Fruit fly (Drosophila melanogaster) whole organism, embryonic: ENCODE results near the gene MAPk-Ak2.

Source experiments
- ATbp ChIP-seq: fragments of 200-800 bp; sonication (Bioruptor generic); optimal IDR thresholded peaks from 2 replicates; lab custom pipeline; 2017; ENCODE audit warnings: missing biosample characterization, mild to moderate bottlenecking, missing genetic modification characterization, missing genetic modification reagents
- Antp ChIP-seq: fragments of 200-800 bp; sonication (Bioruptor generic); optimal IDR thresholded peaks from 3 replicates; lab custom pipeline; 2016; ENCODE audit warnings: missing biosample characterization, missing genetic modification characterization
- Atf6 ChIP-seq: fragments of 200-800 bp; sonication (Bioruptor generic); IDR thresholded peaks from 2 replicates; pipeline ENCODE4 v1.3.6; 2022; ENCODE audit warnings: missing biosample characterization, missing genetic modification characterization
- Bgb ChIP-seq: fragments of 200-800 bp; sonication (Bioruptor generic); IDR thresholded peaks from 2 replicates; pipeline ENCODE4 v1.3.6; 2022; ENCODE audit warnings: missing biosample characterization, missing genetic modification characterization; ENCODE audit not compliant: partially characterized antibody
- CG10209 ChIP-seq: fragments of 200-800 bp; sonication (Bioruptor generic); optimal IDR thresholded peaks from 3 replicates; lab custom pipeline; 2017; ENCODE audit warnings: missing biosample characterization, mild to moderate bottlenecking, missing genetic modification characterization, missing genetic modification reagents
- CG10654 ChIP-seq: fragments of 200-800 bp; sonication (Bioruptor generic); optimal IDR thresholded peaks from 2 replicates; lab custom pipeline; 2016; ENCODE audit warnings: missing biosample characterization, missing genetic modification characterization
- CG11695 ChIP-seq: fragments of 200-800 bp; sonication (Bioruptor generic); IDR thresholded peaks from 3 replicates; pipeline ENCODE4 v1.3.6; 2022; ENCODE audit warnings: missing biosample characterization, missing genetic modification characterization
- CG12391 ChIP-seq: fragments of 200-800 bp; sonication (Bioruptor generic); optimal IDR thresholded peaks from 3 replicates; lab custom pipeline; 2018; ENCODE audit warnings: missing biosample characterization, mild to moderate bottlenecking, missing genetic modification characterization, moderate library complexity
- CG12659 ChIP-seq: fragments of 200-800 bp; sonication (Bioruptor generic); optimal IDR thresholded peaks from 3 replicates; lab custom pipeline; 2017; ENCODE audit warnings: mild to moderate bottlenecking, missing biosample characterization, missing genetic modification reagents, missing genetic modification characterization
- CG15073 ChIP-seq: fragments of 200-800 bp; sonication (Bioruptor generic); optimal IDR thresholded peaks from 2 replicates; lab custom pipeline; 2016; ENCODE audit warnings: missing biosample characterization, missing genetic modification characterization
- CG1603 ChIP-seq: fragments of 200-800 bp; sonication (Bioruptor generic); optimal IDR thresholded peaks from 2 replicates; lab custom pipeline; 2019; ENCODE audit warnings: missing biosample characterization, mild to moderate bottlenecking, missing genetic modification characterization, moderate library complexity
- CG17361 ChIP-seq: fragments of 200-800 bp; sonication (Bioruptor generic); IDR thresholded peaks from 3 replicates; pipeline ENCODE4 v1.3.6; 2022; ENCODE audit warnings: missing biosample characterization, missing genetic modification characterization
- CG30431 ChIP-seq: fragments of 200-800 bp; sonication (Bioruptor generic); optimal IDR thresholded peaks from 2 replicates; lab custom pipeline; 2017; ENCODE audit warnings: missing biosample characterization, missing genetic modification characterization
- CG3407 ChIP-seq: fragments of 200-800 bp; sonication (Bioruptor generic); optimal IDR thresholded peaks from 2 replicates; lab custom pipeline; 2018; ENCODE audit warnings: missing biosample characterization, mild to moderate bottlenecking, missing genetic modification characterization
- CG4424 ChIP-seq: fragments of 200-800 bp; sonication (Bioruptor generic); optimal IDR thresholded peaks from 3 replicates; lab custom pipeline; 2016; ENCODE audit warnings: missing biosample characterization, missing genetic modification characterization
- CG5245 ChIP-seq: fragments of 200-800 bp; sonication (Bioruptor generic); optimal IDR thresholded peaks from 3 replicates; lab custom pipeline; 2016; ENCODE audit warnings: missing biosample characterization, missing genetic modification characterization
- CG6765 ChIP-seq: fragments of 200-800 bp; sonication (Bioruptor generic); optimal IDR thresholded peaks from 3 replicates; lab custom pipeline; 2017; ENCODE audit warnings: missing biosample characterization, mild to moderate bottlenecking, missing genetic modification characterization
- CG7556 ChIP-seq: fragments of 200-800 bp; sonication (Bioruptor generic); optimal IDR thresholded peaks from 2 replicates; lab custom pipeline; 2017; ENCODE audit warnings: missing biosample characterization, mild to moderate bottlenecking, missing genetic modification characterization
- CG8924 ChIP-seq: fragments of 200-800 bp; optimal IDR thresholded peaks from 3 replicates; lab custom pipeline; 2019; ENCODE audit warnings: missing biosample characterization, mild to moderate bottlenecking, missing genetic modification characterization, moderate library complexity
- CG9932 ChIP-seq: fragments of 200-800 bp; sonication (Bioruptor generic); IDR thresholded peaks from 2 replicates; pipeline ENCODE4 v1.3.6; 2022; ENCODE audit warnings: missing biosample characterization, missing genetic modification characterization
- Dbx ChIP-seq: fragments of 200-800 bp; sonication (Bioruptor generic); IDR thresholded peaks from 3 replicates; pipeline ENCODE4 v1.3.6; 2022; ENCODE audit warnings: missing biosample characterization, missing genetic modification characterization
- E2f2 ChIP-seq: fragments of 200-800 bp; sonication (Bioruptor generic); IDR thresholded peaks from 2 replicates; pipeline ENCODE4 v1.3.6; 2022; ENCODE audit warnings: missing biosample characterization, missing genetic modification characterization
- Hand ChIP-seq: fragments of 200-800 bp; sonication (Bioruptor generic); optimal IDR thresholded peaks from 2 replicates; lab custom pipeline; 2017; ENCODE audit warnings: mild to moderate bottlenecking, missing biosample characterization, missing genetic modification reagents, missing genetic modification characterization
- Hr3 ChIP-seq: fragments of 200-800 bp; sonication (Bioruptor generic); optimal IDR thresholded peaks from 3 replicates; lab custom pipeline; 2016; ENCODE audit warnings: missing biosample characterization, missing genetic modification characterization
- Jarid2 ChIP-seq: fragments of 200-800 bp; sonication (Bioruptor generic); optimal IDR thresholded peaks from 3 replicates; lab custom pipeline; 2017; ENCODE audit warnings: mild to moderate bottlenecking, missing biosample characterization, missing genetic modification reagents, missing genetic modification characterization
- Kr ChIP-seq: fragments of 200-800 bp; sonication (Bioruptor generic); optimal IDR thresholded peaks from 2 replicates; lab custom pipeline; 2017; ENCODE audit warnings: missing biosample characterization, mild to moderate bottlenecking, missing genetic modification characterization
- NC2β ChIP-seq: fragments of 200-800 bp; sonication (Bioruptor generic); optimal IDR thresholded peaks from 2 replicates; lab custom pipeline; 2016; ENCODE audit warnings: missing biosample characterization, missing genetic modification characterization
- NFAT ChIP-seq: fragments of 200-800 bp; sonication (Bioruptor generic); IDR thresholded peaks from 2 replicates; pipeline ENCODE4 v1.3.6; 2022; ENCODE audit warnings: missing biosample characterization, missing genetic modification characterization
- NK7.1 ChIP-seq: fragments of 200-800 bp; sonication (Bioruptor generic); optimal IDR thresholded peaks from 3 replicates; lab custom pipeline; 2016; ENCODE audit warnings: missing biosample characterization, missing genetic modification characterization
- Side ChIP-seq: fragments of 200-800 bp; sonication (Bioruptor generic); optimal IDR thresholded peaks from 2 replicates; lab custom pipeline; 2016; ENCODE audit warnings: missing biosample characterization, missing genetic modification characterization
- Tbp ChIP-seq: fragments of >200 bp; optimal IDR thresholded peaks from 2 replicates; lab custom pipeline; 2018; ENCODE audit warnings: missing biosample characterization, missing genetic modification characterization
- al ChIP-seq: fragments of 200-800 bp; sonication (Bioruptor generic); IDR thresholded peaks from 2 replicates; pipeline ENCODE4 v1.3.6; 2022; ENCODE audit warnings: missing biosample characterization, missing genetic modification characterization
- az2 ChIP-seq: fragments of 200-800 bp; sonication (Bioruptor generic); optimal IDR thresholded peaks from 3 replicates; lab custom pipeline; 2016; ENCODE audit warnings: missing biosample characterization, missing genetic modification characterization
- bigmax ChIP-seq: fragments of 200-800 bp; sonication (Bioruptor generic); optimal IDR thresholded peaks from 2 replicates; lab custom pipeline; 2018; ENCODE audit warnings: missing biosample characterization, mild to moderate bottlenecking, missing genetic modification characterization
- cato ChIP-seq: fragments of 200-800 bp; sonication (Bioruptor generic); optimal IDR thresholded peaks from 2 replicates; lab custom pipeline; 2016; ENCODE audit warnings: missing biosample characterization, missing genetic modification characterization, borderline replicate concordance
- chinmo ChIP-seq: fragments of 200-800 bp; sonication (Bioruptor generic); IDR thresholded peaks from 4 replicates; pipeline ENCODE4 v1.3.6; 2022; ENCODE audit warnings: missing biosample characterization, missing genetic modification characterization; ENCODE audit not compliant: partially characterized antibody
- dysf ChIP-seq: fragments of 200-800 bp; sonication (Bioruptor generic); IDR thresholded peaks from 3 replicates; pipeline ENCODE4 v1.3.6; 2022; ENCODE audit warnings: missing biosample characterization, missing genetic modification characterization
- fd3F ChIP-seq: fragments of 200-800 bp; sonication (Bioruptor generic); optimal IDR thresholded peaks from 2 replicates; lab custom pipeline; 2018; ENCODE audit warnings: missing biosample characterization, mild to moderate bottlenecking, missing genetic modification characterization, moderate library complexity
- fd96Cb ChIP-seq: fragments of 200-800 bp; sonication (Bioruptor generic); optimal IDR thresholded peaks from 2 replicates; lab custom pipeline; 2018; ENCODE audit warnings: missing biosample characterization, mild to moderate bottlenecking, missing genetic modification characterization, moderate library complexity
- gfzf ChIP-seq: fragments of 200-800 bp; sonication (Bioruptor generic); optimal IDR thresholded peaks from 2 replicates; lab custom pipeline; 2016; ENCODE audit warnings: missing biosample characterization, mild to moderate bottlenecking, missing genetic modification characterization, moderate library complexity
- gt ChIP-seq: fragments of 200-800 bp; sonication (Bioruptor generic); IDR thresholded peaks from 2 replicates; pipeline ENCODE4 v1.3.6; 2022; ENCODE audit warnings: missing biosample characterization, missing genetic modification characterization
- hkb ChIP-seq, 2 experiments: fragments of 200-800 bp in 1 of 2; fragments of >200 bp in 1 of 2; sonication (Bioruptor generic) in 1 of 2; IDR thresholded peaks in 1 of 2; optimal IDR thresholded peaks in 1 of 2; 2 replicates each; pipeline versions ENCODE4 v1.3.6 to Lab custom; 2017 to 2022; ENCODE audit warnings: missing biosample characterization in 1 of 2, missing genetic modification characterization in 1 of 2
- klu ChIP-seq: fragments of 200-800 bp; sonication (Bioruptor generic); IDR thresholded peaks from 2 replicates; pipeline ENCODE4 v1.3.6; 2022; ENCODE audit warnings: missing biosample characterization, missing genetic modification characterization
- lilli ChIP-seq: fragments of 200-800 bp; sonication (Bioruptor generic); optimal IDR thresholded peaks from 3 replicates; lab custom pipeline; 2016; ENCODE audit warnings: missing biosample characterization, missing genetic modification characterization
- pan ChIP-seq, 4 experiments: fragments of >200 bp in 3 of 4; fragments of 200-800 bp in 1 of 4; sonication (Bioruptor generic) in 1 of 4; optimal IDR thresholded peaks in 3 of 4; IDR thresholded peaks in 1 of 4; 2 replicates each; pipeline versions ENCODE4 v1.3.6 to Lab custom; 2017 to 2022; ENCODE audit warnings: missing biosample characterization in 2 of 4, missing genetic modification characterization in 2 of 4, mixed read lengths in 1 of 4
- repo ChIP-seq: fragments of 200-800 bp; sonication (Bioruptor generic); optimal IDR thresholded peaks from 2 replicates; lab custom pipeline; 2016; ENCODE audit warnings: missing biosample characterization, missing genetic modification characterization
- slbo ChIP-seq: fragments of 200-800 bp; sonication (Bioruptor generic); IDR thresholded peaks from 2 replicates; pipeline ENCODE4 v1.3.6; 2022; ENCODE audit warnings: missing biosample characterization, missing genetic modification characterization
- vvl ChIP-seq: fragments of 200-800 bp; sonication (Bioruptor generic); IDR thresholded peaks from 2 replicates; pipeline ENCODE4 v1.3.6; 2022; ENCODE audit warnings: missing biosample characterization, missing genetic modification characterization
- z ChIP-seq: fragments of 200-800 bp; sonication (Bioruptor generic); IDR thresholded peaks from 3 replicates; pipeline ENCODE4 v1.3.6; 2022; ENCODE audit warnings: missing biosample characterization, missing genetic modification characterization

The MAPk-Ak2 gene

dm6 chrX:5783260-5784040 is 19.4 kb upstream of the MAPk-Ak2 start (continued):
- no peak for TF ChIP-seq Tbp
- peak; percentile 17 for TF ChIP-seq CG4424 (GFP tag; lab: Kevin White, UChicago)
- no peak for TF ChIP-seq CG9932 (GFP tag; lab: Robert Waterston, UW)
- no peak for TF ChIP-seq gt (GFP tag; lab: Robert Waterston, UW)
- TF ChIP-seq CG12391 (tag; lab: Kevin White, UChicago): peak; percentile 45
- TF ChIP-seq CG6765: no peak
- TF ChIP-seq Antp (GFP tag; lab: Kevin White, UChicago): no peak
- no peak for TF ChIP-seq slbo (GFP tag; lab: Robert Waterston, UW)
- no peak for TF ChIP-seq fd3F (GFP tag; lab: Kevin White, UChicago)
- no peak for TF ChIP-seq NFAT
- no peak for TF ChIP-seq Side (GFP tag; lab: Kevin White, UChicago)
- TF ChIP-seq CG17361 (GFP tag; lab: Robert Waterston, UW): peak; percentile 57; the same call in 1 of the 3 replicates
- peak; percentile 52; the same call in 1 of the 2 replicates for TF ChIP-seq vvl (GFP tag; lab: Robert Waterston, UW)
- TF ChIP-seq CG10654 (GFP tag; lab: Kevin White, UChicago): no peak
- no peak for TF ChIP-seq CG30431 (GFP tag; lab: Kevin White, UChicago)
- no peak for TF ChIP-seq NC2β (GFP tag; lab: Kevin White, UChicago)
- TF ChIP-seq pan (optimal IDR thresholded peaks at IDR 0.05; lab: Kevin White, UChicago): no peak
- peak in 1 of 2 experiments; percentile 37 for TF ChIP-seq pan (GFP tag; optimal IDR thresholded peaks at IDR 0.05 in 1 of 2, IDR thresholded peaks at IDR 0.05 in 1 of 2)
- no peak for TF ChIP-seq Hr3 (GFP tag; lab: Kevin White, UChicago)
- no peak for TF ChIP-seq Dbx
- no peak for TF ChIP-seq E2f2 (GFP tag; lab: Robert Waterston, UW)
- no peak for TF ChIP-seq CG15073 (GFP tag; lab: Kevin White, UChicago)
- no peak for TF ChIP-seq chinmo (GFP tag; lab: Robert Waterston, UW)
- TF ChIP-seq Atf6 (GFP tag; lab: Robert Waterston, UW): no peak
- TF ChIP-seq fd96Cb (tag; lab: Kevin White, UChicago): peak; percentile 50
- peak; percentile 35 for TF ChIP-seq CG10209 (GFP tag; lab: Kevin White, UChicago)
- TF ChIP-seq lilli: peak; percentile 10
- no peak for TF ChIP-seq al (GFP tag; lab: Robert Waterston, UW)
- peak; percentile 25 for TF ChIP-seq CG8924 (tag; lab: Kevin White, UChicago)
- TF ChIP-seq cato: no peak
- TF ChIP-seq z: no peak
- TF ChIP-seq NK7.1 (GFP tag; lab: Kevin White, UChicago): no peak
- no peak for TF ChIP-seq hkb (optimal IDR thresholded peaks at IDR 0.05; lab: Kevin White, UChicago)
- peak; percentile 51; the same call in 1 of the 2 replicates for TF ChIP-seq hkb (GFP tag; IDR thresholded peaks at IDR 0.05; lab: Robert Waterston, UW)
- peak; percentile 64 for TF ChIP-seq ATbp (GFP tag; lab: Kevin White, UChicago)
- peak; percentile 51; the same call in 2 of the 3 replicates for TF ChIP-seq dysf (GFP tag; lab: Robert Waterston, UW)
- no peak for TF ChIP-seq repo
- peak; percentile 74 for TF ChIP-seq CG1603 (tag; lab: Kevin White, UChicago)
- no peak for TF ChIP-seq gfzf (GFP tag; lab: Kevin White, UChicago)
- TF ChIP-seq CG7556: peak; percentile 26
- TF ChIP-seq Bgb (GFP tag; lab: Robert Waterston, UW): no peak
- peak; percentile 41 for TF ChIP-seq CG3407
- TF ChIP-seq az2: peak; percentile 47
- no peak for TF ChIP-seq Jarid2 (GFP tag; lab: Kevin White, UChicago)
- TF ChIP-seq CG5245 (GFP tag; lab: Kevin White, UChicago): no peak
- no peak for TF ChIP-seq Hand
- TF ChIP-seq klu: no peak
- no peak for TF ChIP-seq Kr (GFP tag; lab: Kevin White, UChicago)
- TF ChIP-seq bigmax: no peak
- peak; percentile 14 for TF ChIP-seq CG12659
- peak; percentile 15; the same call in 1 of the 3 replicates for TF ChIP-seq CG11695 (GFP tag; lab: Robert Waterston, UW)
